Worm (Caenorhabditis elegans) whole organism, mixed stage, embryonic: ENCODE data around the gene phf-33.

Source experiments
- blmp-1 ChIP-seq: fragments of 150-350 bp; optimal IDR thresholded peaks from 2 replicates; lab custom pipeline; 2014; ENCODE audit warnings: missing biosample characterization, missing genetic modification characterization
- unc-39 ChIP-seq: fragments of 150-350 bp; optimal IDR thresholded peaks from 2 replicates; lab custom pipeline; 2014; ENCODE audit warnings: missing biosample characterization, missing genetic modification characterization

- TF ChIP-seq blmp-1 = no peak
- TF ChIP-seq unc-39 (tag; lab: Kevin White, UChicago) = no peak
These were observed 40.6 kb downstream of the phf-33 start, which contains the start of gene K08H2.4 for ce11 chrX:13238197-13238596.
